Fruit fly (Drosophila melanogaster): Measurements from ENCODE around the gene Gdi.

The Gdi gene

DNA sequence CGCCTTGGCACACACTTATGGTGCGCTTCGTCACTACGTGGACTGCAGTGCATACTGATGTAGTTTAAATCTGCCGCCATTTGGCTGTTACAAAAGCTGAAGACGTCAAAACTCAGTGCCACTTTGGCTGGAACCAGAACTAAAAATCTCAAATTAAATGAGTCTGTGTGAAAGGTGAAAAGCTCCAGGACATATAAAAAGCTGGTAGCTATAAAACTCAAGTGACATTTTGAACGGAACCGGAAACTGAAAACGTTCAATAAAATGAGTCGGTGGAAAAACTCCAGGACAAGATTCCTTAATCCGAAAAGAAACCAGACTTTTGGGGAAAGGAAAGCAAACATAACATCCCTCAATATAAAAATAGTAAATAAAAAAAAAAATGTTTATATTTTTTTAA is 3.9 kb downstream of the Gdi start:
- no peak for TF ChIP-seq CTCF (optimal IDR thresholded peaks at IDR 0.05)
- no peak for TF ChIP-seq CG8478 (optimal IDR thresholded peaks at IDR 0.05)

- TF ChIP-seq CG8478 (optimal IDR thresholded peaks at IDR 0.05) (no peak), CTCF (optimal IDR thresholded peaks at IDR 0.05) (no peak)
These were observed 7.2 kb downstream of the Gdi start for dm6 chr2L:9487468-9487867.

DNA sequence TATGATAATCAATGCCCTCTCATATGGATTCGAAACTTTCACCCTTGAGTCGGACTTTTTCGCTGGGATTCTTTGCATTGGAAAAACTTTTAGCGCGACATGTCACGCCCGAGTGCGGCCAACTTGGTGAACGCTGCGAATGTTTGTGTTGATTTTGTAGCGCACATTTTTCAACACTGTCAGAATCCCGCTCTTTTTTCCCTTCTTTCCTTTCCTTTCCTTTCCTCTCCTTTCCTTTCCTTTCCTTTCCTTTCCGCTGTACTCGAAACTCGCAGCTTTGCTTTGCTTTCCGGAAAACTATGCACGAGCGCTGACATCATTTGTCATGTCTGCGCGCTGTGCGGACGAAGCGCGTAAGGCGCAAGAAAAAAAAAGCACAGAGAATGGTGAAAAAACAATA is 27.3 kb downstream of the Gdi start:
- TF ChIP-seq CG8478 (optimal IDR thresholded peaks at IDR 0.05) (no peak), CTCF (optimal IDR thresholded peaks at IDR 0.05) (no peak)

DNA sequence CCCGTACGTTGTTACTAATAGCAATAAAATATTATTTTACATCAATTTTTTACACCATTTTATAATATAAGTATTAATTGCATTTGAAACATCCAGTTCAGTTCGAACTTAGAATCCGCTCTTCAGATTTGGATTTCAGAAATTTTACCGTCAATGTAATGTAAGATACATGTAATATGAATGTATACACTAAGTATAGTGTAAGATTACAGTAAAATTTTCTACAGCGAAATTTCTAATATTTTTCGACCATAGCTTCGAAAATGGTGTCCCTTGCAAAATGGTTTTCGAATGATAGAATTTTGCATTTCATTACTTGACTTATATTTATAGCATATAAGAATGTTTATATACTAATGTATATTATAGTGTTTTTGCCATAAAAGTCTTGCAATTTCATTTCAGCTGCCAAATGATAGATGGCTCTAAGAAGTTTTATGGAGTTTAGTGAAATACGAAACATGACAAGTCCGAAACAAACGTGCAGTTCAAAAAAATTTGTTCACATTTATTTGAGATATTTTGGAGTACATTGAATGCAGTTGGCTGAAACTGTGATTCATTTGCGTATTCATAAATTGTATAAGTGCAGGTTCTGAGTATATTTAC is 30.1 kb downstream of the Gdi start:
- TF ChIP-seq CTCF (optimal IDR thresholded peaks at IDR 0.05) (peak in 1 of 2 experiments; percentile 49), CG8478 (optimal IDR thresholded peaks at IDR 0.05) (no peak)

- TF ChIP-seq CTCF (optimal IDR thresholded peaks at IDR 0.05): no peak
- TF ChIP-seq CG8478 (optimal IDR thresholded peaks at IDR 0.05): no peak
These were observed 34.6 kb downstream of the Gdi start for dm6 chr2L:9460092-9460473.

dm6 chr2L:9459372-9460091 is 35.1 kb downstream of the Gdi start:
- TF ChIP-seq CG8478 (optimal IDR thresholded peaks at IDR 0.05) (no peak), CTCF (optimal IDR thresholded peaks at IDR 0.05) (no peak)

dm6 chr2L:9457865-9458264 is 36.8 kb downstream of the Gdi start:
- TF ChIP-seq CG8478 (optimal IDR thresholded peaks at IDR 0.05): no peak
- no peak for TF ChIP-seq CTCF (optimal IDR thresholded peaks at IDR 0.05)

DNA sequence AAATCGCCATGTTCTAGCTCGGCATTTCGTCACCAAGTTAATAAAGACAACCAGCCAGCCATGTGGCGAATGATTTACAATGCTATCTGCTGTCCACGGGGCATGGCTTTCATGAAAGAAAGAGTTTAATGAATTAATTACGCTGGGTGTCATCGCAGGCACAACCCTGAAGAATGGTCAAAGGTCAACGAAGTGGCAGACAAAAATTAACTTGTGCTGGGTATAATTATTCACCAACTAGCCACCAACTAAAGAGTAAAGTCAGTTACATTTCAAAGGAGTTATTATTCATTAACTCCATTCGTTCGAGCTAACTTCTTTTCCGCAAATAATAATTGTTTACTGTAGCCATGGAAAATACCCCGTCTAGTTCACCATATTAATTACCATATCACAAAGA is 37.2 kb downstream of the Gdi start:
- TF ChIP-seq CG8478 (optimal IDR thresholded peaks at IDR 0.05) (no peak), CTCF (optimal IDR thresholded peaks at IDR 0.05) (no peak)

- TF ChIP-seq CTCF (optimal IDR thresholded peaks at IDR 0.05) (no peak), CG8478 (optimal IDR thresholded peaks at IDR 0.05) (no peak)
These were observed 39.5 kb downstream of the Gdi start for dm6 chr2L:9455157-9455556.

DNA sequence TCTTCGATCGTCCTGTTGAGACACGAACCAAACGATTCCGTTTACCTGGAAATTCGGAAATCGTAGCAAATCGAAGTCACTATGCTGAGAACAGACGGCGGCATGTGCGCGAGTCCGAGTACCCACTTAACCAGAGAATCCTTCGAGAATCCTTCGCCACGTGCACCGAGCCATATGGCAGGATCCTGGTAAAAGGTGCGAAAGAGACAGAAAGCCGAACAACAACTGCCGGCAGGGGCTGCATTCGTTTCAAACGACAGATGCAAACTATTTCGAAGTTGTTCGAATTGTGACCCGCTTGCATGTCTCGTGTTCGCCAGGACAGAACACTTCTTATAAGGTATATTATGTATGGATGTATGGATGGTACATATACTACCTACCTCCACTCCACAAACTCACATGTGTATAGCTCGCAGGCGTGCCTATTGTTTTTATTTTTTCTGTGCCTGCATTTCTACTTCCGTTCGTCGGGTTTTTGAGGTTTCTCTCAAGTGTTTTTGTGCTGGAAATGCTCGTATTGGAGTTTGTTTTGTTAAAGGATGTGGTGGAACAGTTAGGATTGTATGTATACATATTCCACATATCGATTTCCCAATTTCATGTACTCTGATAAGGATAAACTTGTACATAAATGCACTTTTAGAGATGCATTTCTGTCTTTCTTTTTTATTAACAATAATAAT is 40.2 kb downstream of the Gdi start:
- TF ChIP-seq CG8478 (optimal IDR thresholded peaks at IDR 0.05) (no peak), CTCF (optimal IDR thresholded peaks at IDR 0.05) (no peak)

dm6 chr2L:9452959-9453358 is 41.7 kb downstream of the Gdi start:
- no peak for TF ChIP-seq CG8478 (optimal IDR thresholded peaks at IDR 0.05)
- no peak for TF ChIP-seq CTCF (optimal IDR thresholded peaks at IDR 0.05)

DNA sequence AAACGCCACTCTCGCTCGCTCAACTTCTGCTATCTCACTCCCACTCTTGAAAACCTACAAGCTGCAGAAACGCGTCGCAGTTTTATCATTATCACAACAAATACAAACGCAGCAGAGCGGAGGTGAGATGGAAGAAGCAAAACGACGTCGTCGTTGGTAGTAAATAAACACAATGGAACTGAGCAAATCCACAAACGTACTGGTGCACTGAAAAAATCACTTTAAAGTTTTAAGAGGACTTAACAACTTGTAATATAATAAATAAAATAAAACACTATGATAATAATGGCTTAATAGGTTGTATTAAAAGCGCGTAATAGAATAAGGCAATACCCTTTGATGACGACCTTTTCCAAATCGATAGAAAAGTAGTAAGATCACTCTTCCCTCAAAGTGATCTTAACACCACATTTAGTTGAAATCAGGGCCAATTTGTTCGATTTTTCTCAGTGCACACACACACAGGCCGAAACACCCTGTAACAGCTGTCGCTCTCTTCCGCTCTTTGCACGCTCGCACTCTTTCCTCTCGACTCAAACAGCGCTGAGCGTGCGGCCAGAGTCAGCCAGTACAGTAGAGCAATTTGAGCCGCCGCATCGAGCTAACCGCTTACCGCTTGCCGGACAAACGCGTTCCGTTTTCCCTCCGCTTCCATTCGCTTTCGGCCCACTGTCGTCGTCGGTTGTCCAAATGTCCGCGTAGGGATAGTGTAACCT is 45.3 kb downstream of the Gdi start:
- TF ChIP-seq CG8478 (optimal IDR thresholded peaks at IDR 0.05): no peak
- no peak for TF ChIP-seq CTCF (optimal IDR thresholded peaks at IDR 0.05)

- TF ChIP-seq CTCF (optimal IDR thresholded peaks at IDR 0.05): no peak
- no peak for TF ChIP-seq CG8478 (optimal IDR thresholded peaks at IDR 0.05)
These were observed 46.1 kb downstream of the Gdi start for dm6 chr2L:9448322-9449256.

DNA sequence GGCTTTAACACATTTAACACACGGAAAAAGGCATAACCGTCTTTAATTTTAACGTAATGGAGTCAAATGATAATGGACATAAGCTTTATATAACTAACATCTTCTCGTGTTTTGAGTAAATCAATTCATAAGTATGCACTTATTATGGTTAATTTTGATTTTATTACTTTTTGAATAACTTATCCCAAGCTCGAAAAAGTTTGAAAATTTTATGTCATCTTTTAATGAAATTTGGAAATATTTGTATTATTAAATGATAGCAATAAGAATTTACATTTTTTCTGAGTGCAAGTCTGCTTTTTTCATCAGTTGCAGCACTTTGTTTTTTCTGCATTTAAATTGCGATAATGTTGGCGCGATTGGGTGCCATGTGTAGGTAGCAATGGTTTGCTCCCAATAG is 46.9 kb downstream of the Gdi start:
- TF ChIP-seq CTCF (optimal IDR thresholded peaks at IDR 0.05) (no peak), CG8478 (optimal IDR thresholded peaks at IDR 0.05) (no peak)

All from S2 (cell line).